Worm (Caenorhabditis elegans): ENCODE results near the gene F54C4.4.

F54C4.4 gene

ce11 chrIII:94759-95330 lies 7.7 kb upstream of the F54C4.4 start, which contains the start of gene pat-4 (continued):
- TF ChIP-seq mab-9 (GFP tag; IDR thresholded peaks at IDR 0.05) (no peak), ceh-82 (tag; optimal IDR thresholded peaks at IDR 0.05) (peak in 2 of 3 experiments; percentile 20 to 22), fkh-4 (tag; optimal IDR thresholded peaks at IDR 0.05; ENCODE audit: borderline replicate concordance) (no peak), ama-1 (optimal IDR thresholded peaks at IDR 0.05) (no peak), irx-1 (tag; optimal IDR thresholded peaks at IDR 0.05) (no peak), sup-37 (GFP tag; optimal IDR thresholded peaks at IDR 0.05) (no peak), lin-14 (GFP tag; optimal IDR thresholded peaks at IDR 0.05) (peak; percentile 80), nhr-12 (tag; optimal IDR thresholded peaks at IDR 0.05) (no peak), pag-3 (tag; optimal IDR thresholded peaks at IDR 0.05; ENCODE audit: borderline replicate concordance, insufficient read depth) (no peak), vab-15 (tag; optimal IDR thresholded peaks at IDR 0.05) (no peak), skn-1 (tag; optimal IDR thresholded peaks at IDR 0.05) (no peak), pax-3 (tag; optimal IDR thresholded peaks at IDR 0.05) (no peak), dsc-1 (tag; optimal IDR thresholded peaks at IDR 0.05) (peak; percentile 11), ceh-8 (GFP tag; optimal IDR thresholded peaks at IDR 0.05) (no peak), lin-15B (tag; optimal IDR thresholded peaks at IDR 0.05) (no peak), ceh-90 (tag; optimal IDR thresholded peaks at IDR 0.05) (no peak), ztf-4 (tag; optimal IDR thresholded peaks at IDR 0.05) (no peak), ets-5 (GFP tag; IDR thresholded peaks at IDR 0.05) (no peak), nhr-28 (tag; optimal IDR thresholded peaks at IDR 0.05) (no peak), efl-1 (optimal IDR thresholded peaks at IDR 0.05) (peak; percentile 13 to 30), efl-1 (GFP tag; optimal IDR thresholded peaks at IDR 0.05 in 1 of 2) (no peak), mef-2 (tag; optimal IDR thresholded peaks at IDR 0.05) (no peak), efl-3 (GFP tag; optimal IDR thresholded peaks at IDR 0.05) (no peak), unc-30 (tag; optimal IDR thresholded peaks at IDR 0.05) (no peak), fos-1 (tag; optimal IDR thresholded peaks at IDR 0.05) (no peak), aha-1 (tag; optimal IDR thresholded peaks at IDR 0.05) (no peak), snpc-4 (tag; optimal IDR thresholded peaks at IDR 0.05) (no peak), elt-2 (tag; optimal IDR thresholded peaks at IDR 0.05) (no peak), hpl-2 (GFP tag; optimal IDR thresholded peaks at IDR 0.05) (no peak), lir-3 (tag; optimal IDR thresholded peaks at IDR 0.05; ENCODE audit: poor library complexity) (no peak), nhr-20 (tag; optimal IDR thresholded peaks at IDR 0.05) (peak; percentile 40), nhr-84 (tag; optimal IDR thresholded peaks at IDR 0.05) (no peak)

DNA sequence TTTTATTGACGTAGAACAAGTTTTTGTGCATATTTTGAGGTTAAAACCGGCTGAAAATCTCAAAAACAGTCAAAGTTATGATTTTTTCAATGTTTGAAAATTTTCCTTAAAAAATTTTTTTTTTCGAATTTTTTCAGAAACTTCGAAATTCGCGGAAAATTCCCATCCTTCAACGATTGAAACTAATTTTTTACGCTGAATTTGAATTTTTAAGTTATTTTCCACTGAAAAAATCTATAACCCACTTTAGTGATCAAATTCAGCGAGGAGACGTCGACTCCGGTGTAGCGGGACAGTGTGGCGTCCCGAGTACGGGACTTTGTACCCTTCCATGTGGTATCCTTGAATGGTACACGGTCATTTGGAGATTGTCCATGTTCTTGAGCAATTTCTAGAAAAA lies 5.1 kb upstream of the F54C4.4 start:
- TF ChIP-seq lin-39 (tag; optimal IDR thresholded peaks at IDR 0.05) (no peak), C16A3.4 (tag; optimal IDR thresholded peaks at IDR 0.05) (no peak), aha-1 (tag; optimal IDR thresholded peaks at IDR 0.05) (no peak), efl-1 (optimal IDR thresholded peaks at IDR 0.05) (no peak), efl-1 (GFP tag; optimal IDR thresholded peaks at IDR 0.05 in 1 of 2) (peak in 1 of 2 experiments; percentile 90)

DNA sequence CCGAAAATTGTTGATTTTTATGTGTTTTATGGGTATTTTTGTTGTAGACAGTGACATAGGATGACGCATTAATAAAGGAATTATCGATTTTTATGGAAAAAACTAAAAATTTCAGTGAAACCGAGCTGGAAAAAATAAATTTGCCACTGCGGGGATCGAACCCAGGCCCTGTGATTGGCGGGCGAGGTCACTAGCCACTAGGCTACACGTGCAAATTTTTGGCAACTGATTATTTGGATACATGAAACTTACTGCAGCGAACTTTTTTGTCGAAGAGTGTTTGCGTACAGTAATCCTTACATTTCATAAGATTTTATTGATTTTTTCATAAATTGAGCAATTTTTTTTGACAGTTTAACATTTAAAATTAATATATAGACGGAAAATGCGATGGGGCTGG lies 2.0 kb upstream of the F54C4.4 start:
- TF ChIP-seq ztf-11 (tag; optimal IDR thresholded peaks at IDR 0.05) (no peak), snu-23 (GFP tag; optimal IDR thresholded peaks at IDR 0.05) (peak; percentile 69), sox-4 (tag; optimal IDR thresholded peaks at IDR 0.05) (no peak), mep-1 (tag; optimal IDR thresholded peaks at IDR 0.05) (peak; percentile 56), unc-30 (tag; optimal IDR thresholded peaks at IDR 0.05) (no peak), unc-98 (GFP tag; IDR thresholded peaks at IDR 0.05) (no peak), grh-1 (GFP tag; IDR thresholded peaks at IDR 0.05) (peak; percentile 32; the same call in 1 of the 2 replicates), nhr-71 (tag; optimal IDR thresholded peaks at IDR 0.05) (peak; percentile 76), ceh-82 (tag; optimal IDR thresholded peaks at IDR 0.05) (peak in 2 of 3 experiments; percentile 17 to 31), nhr-237 (tag; optimal IDR thresholded peaks at IDR 0.05) (no peak), hlh-4 (tag; optimal IDR thresholded peaks at IDR 0.05) (no peak), ceh-63 (GFP tag; optimal IDR thresholded peaks at IDR 0.05) (no peak), pax-3 (tag; optimal IDR thresholded peaks at IDR 0.05) (peak; percentile 35), F16B12.6 (tag; optimal IDR thresholded peaks at IDR 0.05) (no peak), dsc-1 (tag; optimal IDR thresholded peaks at IDR 0.05) (peak; percentile 50), mab-9 (GFP tag; IDR thresholded peaks at IDR 0.05) (no peak), mdl-1 (tag; optimal IDR thresholded peaks at IDR 0.05) (peak in 1 of 2 experiments; percentile 16), blmp-1 (tag; optimal IDR thresholded peaks at IDR 0.05) (no peak), dpl-1 (GFP tag; optimal IDR thresholded peaks at IDR 0.05) (peak in 2 of 3 experiments; percentile 14 to 19), unc-86 (tag; optimal IDR thresholded peaks at IDR 0.05) (no peak), xbp-1 (tag; optimal IDR thresholded peaks at IDR 0.05) (peak; percentile 26), lin-14 (GFP tag; optimal IDR thresholded peaks at IDR 0.05) (peak; percentile 46), efl-1 (optimal IDR thresholded peaks at IDR 0.05) (peak in 1 of 2 experiments; percentile 49), efl-1 (GFP tag; optimal IDR thresholded peaks at IDR 0.05 in 1 of 2) (peak in 1 of 2 experiments; percentile 79)
